Worm (Caenorhabditis elegans) whole organism, young adult: ENCODE measurements around the gene T27E7.9.
A peak's percentile ranks its signal among the peaks of the same experiment; 100 is the strongest.

Experiments used
- B0019.2 ChIP-seq: fragments of 200-800 bp; sonication (Bioruptor generic); conservative IDR thresholded peaks from 2 replicates; pipeline ENCODE4 v1.3.6; 2022; ENCODE audit warnings: missing genetic modification reagents, missing genetic modification characterization, missing compliant biosample characterization
- B0035.1 ChIP-seq: sonication (generic microtip); optimal IDR thresholded peaks from 2 replicates; lab custom pipeline; 2016; ENCODE audit warnings: missing genetic modification characterization, mild to moderate bottlenecking, missing compliant biosample characterization, missing genotype, missing genetic modification reagents
- B0336.3 ChIP-seq: fragments of 200-800 bp; sonication (Bioruptor generic); IDR thresholded peaks from 2 replicates; pipeline ENCODE4 v1.3.6; 2022; ENCODE audit warnings: missing genetic modification characterization, missing compliant biosample characterization
- D2030.7 ChIP-seq: fragments of 200-800 bp; sonication (Bioruptor generic); IDR thresholded peaks from 2 replicates; pipeline ENCODE4 v1.3.6; 2022; ENCODE audit warnings: missing genetic modification reagents, missing genetic modification characterization, missing compliant biosample characterization
- F39B2.1 ChIP-seq: fragments of 200-800 bp; sonication (Bioruptor generic); IDR thresholded peaks from 2 replicates; pipeline ENCODE4 v1.3.6; 2022; ENCODE audit warnings: missing genetic modification reagents, missing genetic modification characterization, missing compliant biosample characterization
- F52B5.7 ChIP-seq: sonication (generic microtip); optimal IDR thresholded peaks from 2 replicates; lab custom pipeline; 2016; ENCODE audit warnings: mild to moderate bottlenecking, missing genetic modification characterization, missing compliant biosample characterization
- F55B11.4 ChIP-seq: sonication (generic microtip); optimal IDR thresholded peaks from 2 replicates; lab custom pipeline; 2016; ENCODE audit warnings: missing compliant biosample characterization, missing genetic modification characterization, borderline replicate concordance; ENCODE audit not compliant: insufficient read depth
- F57A8.1 ChIP-seq: fragments of 200-800 bp; sonication (Bioruptor generic); optimal IDR thresholded peaks from 2 replicates; lab custom pipeline; 2018; ENCODE audit warnings: mild to moderate bottlenecking, missing genetic modification characterization, moderate library complexity, missing compliant biosample characterization
- K11D2.4 ChIP-seq: fragments of 200-800 bp; sonication (Bioruptor generic); IDR thresholded peaks from 2 replicates; pipeline ENCODE4 v1.3.6; 2022; ENCODE audit warnings: missing genetic modification reagents, missing genetic modification characterization, missing compliant biosample characterization
- K12H6.12 ChIP-seq: fragments of 200-800 bp; sonication (Bioruptor generic); optimal IDR thresholded peaks from 2 replicates; lab custom pipeline; 2018; ENCODE audit warnings: mild to moderate bottlenecking, missing genetic modification characterization, missing compliant biosample characterization
- T07F8.4 ChIP-seq: sonication (generic microtip); optimal IDR thresholded peaks from 2 replicates; lab custom pipeline; 2016; ENCODE audit warnings: mild to moderate bottlenecking, missing genetic modification characterization, moderate library complexity, missing compliant biosample characterization
- Y67H2A.10 ChIP-seq: fragments of 200-800 bp; sonication (Bioruptor generic); conservative IDR thresholded peaks from 2 replicates; pipeline ENCODE4 v1.3.6; 2022; ENCODE audit warnings: missing genetic modification reagents, missing genetic modification characterization, missing compliant biosample characterization
- Y79H2A.3 ChIP-seq: fragments of 200-800 bp; sonication (Bioruptor generic); conservative IDR thresholded peaks from 2 replicates; pipeline ENCODE4 v1.3.6; 2022; ENCODE audit warnings: missing genetic modification reagents, missing genetic modification characterization, missing compliant biosample characterization
- ama-1 ChIP-seq, 3 experiments: fragments of 150-350 bp in 1 of 3; sonication (generic microtip) in 2 of 3; optimal IDR thresholded peaks; 2 replicates each; lab custom pipeline; 2014 to 2018; ENCODE audit warnings: missing biosample characterization in 2 of 3, missing genetic modification characterization in 2 of 3, missing genetic modification reagents in 2 of 3
- bed-1 ChIP-seq: fragments of 200-800 bp; sonication (Bioruptor generic); IDR thresholded peaks from 2 replicates; pipeline ENCODE4 v1.3.6; 2022; ENCODE audit warnings: missing genetic modification reagents, missing genetic modification characterization, missing compliant biosample characterization
- cebp-2 ChIP-seq: fragments of 200-800 bp; sonication (Bioruptor generic); IDR thresholded peaks from 2 replicates; pipeline ENCODE4 v1.3.6; 2022; ENCODE audit warnings: missing genetic modification characterization, missing compliant biosample characterization
- ceh-100 ChIP-seq: fragments of 200-800 bp; sonication (Bioruptor generic); IDR thresholded peaks from 2 replicates; pipeline ENCODE4 v1.3.6; 2022; ENCODE audit warnings: missing genetic modification reagents, missing genetic modification characterization, missing compliant biosample characterization
- ceh-40 ChIP-seq: fragments of 200-800 bp; sonication (Bioruptor generic); IDR thresholded peaks from 2 replicates; pipeline ENCODE4 v1.3.6; 2022; ENCODE audit warnings: missing genetic modification characterization, missing compliant biosample characterization
- ceh-58 ChIP-seq: fragments of 200-800 bp; sonication (Bioruptor generic); IDR thresholded peaks from 2 replicates; pipeline ENCODE4 v1.3.6; 2022; ENCODE audit warnings: missing genetic modification characterization, missing compliant biosample characterization
- ceh-91 ChIP-seq: fragments of 200-800 bp; sonication (Bioruptor generic); IDR thresholded peaks from 2 replicates; pipeline ENCODE4 v1.3.6; 2022; ENCODE audit warnings: missing genetic modification reagents, missing genetic modification characterization, missing compliant biosample characterization
- chd-7 ChIP-seq: sonication (generic microtip); optimal IDR thresholded peaks from 2 replicates; lab custom pipeline; 2016; ENCODE audit warnings: mild to moderate bottlenecking, missing genetic modification characterization, moderate library complexity, missing compliant biosample characterization
- dox-1 ChIP-seq: fragments of 200-800 bp; sonication (Bioruptor generic); IDR thresholded peaks from 2 replicates; pipeline ENCODE4 v1.3.6; 2022; ENCODE audit warnings: missing genetic modification reagents, missing genetic modification characterization, missing compliant biosample characterization
- dpl-1 ChIP-seq: fragments of 150-350 bp; optimal IDR thresholded peaks from 2 replicates; lab custom pipeline; 2014; ENCODE audit warnings: missing biosample characterization, missing genetic modification reagents, missing genetic modification characterization
- ekl-4 ChIP-seq: fragments of 200-800 bp; sonication (Bioruptor generic); IDR thresholded peaks from 2 replicates; pipeline ENCODE4 v1.3.6; 2022; ENCODE audit warnings: missing genetic modification reagents, missing genetic modification characterization, missing compliant biosample characterization
- ets-4 ChIP-seq: fragments of 200-800 bp; sonication (Bioruptor generic); optimal IDR thresholded peaks from 2 replicates; lab custom pipeline; 2018; ENCODE audit warnings: mild to moderate bottlenecking, missing genetic modification characterization, missing compliant biosample characterization
- fkh-3 ChIP-seq: sonication (generic microtip); optimal IDR thresholded peaks from 2 replicates; lab custom pipeline; 2016; ENCODE audit warnings: mild to moderate bottlenecking, missing genetic modification characterization, missing compliant biosample characterization
- hlh-26 ChIP-seq: fragments of 200-800 bp; sonication (Bioruptor generic); conservative IDR thresholded peaks from 2 replicates; pipeline ENCODE4 v1.3.6; 2022; ENCODE audit warnings: missing genetic modification reagents, missing genetic modification characterization, missing compliant biosample characterization
- hmg-1.2 ChIP-seq: fragments of 200-800 bp; sonication (Bioruptor generic); IDR thresholded peaks from 2 replicates; pipeline ENCODE4 v1.3.6; 2022; ENCODE audit warnings: missing genetic modification reagents, missing genetic modification characterization, missing compliant biosample characterization
- hrde-1 ChIP-seq: sonication (generic microtip); optimal IDR thresholded peaks from 2 replicates; lab custom pipeline; 2016; ENCODE audit warnings: missing genetic modification characterization, mild to moderate bottlenecking, missing compliant biosample characterization, moderate library complexity, missing genotype, missing genetic modification reagents, borderline replicate concordance
- let-526 ChIP-seq: fragments of 200-800 bp; sonication (Bioruptor generic); IDR thresholded peaks from 2 replicates; pipeline ENCODE4 v1.3.6; 2022; ENCODE audit warnings: missing genetic modification reagents, missing genetic modification characterization, missing compliant biosample characterization
- lin-26 ChIP-seq: fragments of 200-800 bp; sonication (Bioruptor generic); IDR thresholded peaks from 2 replicates; pipeline ENCODE4 v1.3.6; 2022; ENCODE audit warnings: missing genetic modification reagents, missing genetic modification characterization, missing compliant biosample characterization
- lsy-27 ChIP-seq: sonication (generic microtip); optimal IDR thresholded peaks from 2 replicates; lab custom pipeline; 2017; ENCODE audit warnings: missing genetic modification characterization, mild to moderate bottlenecking, missing compliant biosample characterization, antibody characterized with exemption, missing genotype, borderline replicate concordance; ENCODE audit not compliant: insufficient read depth
- madf-10 ChIP-seq: sonication (generic microtip); optimal IDR thresholded peaks from 2 replicates; lab custom pipeline; 2016; ENCODE audit warnings: mild to moderate bottlenecking, missing genetic modification characterization, missing compliant biosample characterization
- madf-3 ChIP-seq: fragments of 200-800 bp; sonication (Bioruptor generic); IDR thresholded peaks from 2 replicates; pipeline ENCODE4 v1.3.6; 2022; ENCODE audit warnings: missing genetic modification reagents, missing genetic modification characterization, missing compliant biosample characterization
- mcd-1 ChIP-seq: fragments of 200-800 bp; sonication (Bioruptor generic); IDR thresholded peaks from 2 replicates; pipeline ENCODE4 v1.3.6; 2022; ENCODE audit warnings: missing genetic modification reagents, missing genetic modification characterization, missing compliant biosample characterization
- nfyb-1 ChIP-seq: fragments of 200-800 bp; sonication (Bioruptor generic); IDR thresholded peaks from 2 replicates; pipeline ENCODE4 v1.3.6; 2022; ENCODE audit warnings: missing genetic modification reagents, missing genetic modification characterization, missing compliant biosample characterization
- nhr-120 ChIP-seq: fragments of 200-800 bp; sonication (Bioruptor generic); IDR thresholded peaks from 2 replicates; pipeline ENCODE4 v1.3.6; 2022; ENCODE audit warnings: missing genetic modification characterization, missing compliant biosample characterization
- nhr-27 ChIP-seq: fragments of 200-800 bp; sonication (Bioruptor generic); optimal IDR thresholded peaks from 2 replicates; lab custom pipeline; 2018; ENCODE audit warnings: mild to moderate bottlenecking, missing genetic modification characterization, moderate library complexity, missing compliant biosample characterization
- nhr-80 ChIP-seq: sonication (generic microtip); optimal IDR thresholded peaks from 2 replicates; lab custom pipeline; 2016; ENCODE audit warnings: missing genetic modification characterization, missing compliant biosample characterization
- nhr-90 ChIP-seq: sonication (generic microtip); optimal IDR thresholded peaks from 2 replicates; lab custom pipeline; 2016; ENCODE audit warnings: missing genotype, mild to moderate bottlenecking, missing genetic modification characterization, missing compliant biosample characterization
- rcor-1 ChIP-seq: fragments of 200-800 bp; sonication (Bioruptor generic); IDR thresholded peaks from 2 replicates; pipeline ENCODE4 v1.3.6; 2022; ENCODE audit warnings: missing genetic modification reagents, missing genetic modification characterization, missing compliant biosample characterization
- sea-2 ChIP-seq: fragments of 200-800 bp; sonication (Bioruptor generic); IDR thresholded peaks from 2 replicates; pipeline ENCODE4 v1.3.6; 2022; ENCODE audit warnings: missing genetic modification characterization, missing compliant biosample characterization
- snpc-1.3 ChIP-seq: sonication (generic microtip); optimal IDR thresholded peaks from 2 replicates; lab custom pipeline; 2017; ENCODE audit warnings: missing genetic modification characterization, mild to moderate bottlenecking, missing compliant biosample characterization, antibody characterized with exemption, moderate library complexity, missing genotype, missing genetic modification reagents; ENCODE audit not compliant: insufficient read depth
- snpc-3.4 ChIP-seq: sonication (generic microtip); optimal IDR thresholded peaks from 2 replicates; lab custom pipeline; 2017; ENCODE audit warnings: missing genetic modification characterization, mild to moderate bottlenecking, missing compliant biosample characterization, antibody characterized with exemption, moderate library complexity, missing genotype, missing genetic modification reagents
- tlf-1 ChIP-seq: fragments of 200-800 bp; sonication (Bioruptor generic); optimal IDR thresholded peaks from 2 replicates; lab custom pipeline; 2018; ENCODE audit warnings: mild to moderate bottlenecking, missing genetic modification characterization, missing compliant biosample characterization
- zfh-2 ChIP-seq: fragments of 200-800 bp; sonication (Bioruptor generic); conservative IDR thresholded peaks from 2 replicates; pipeline ENCODE4 v1.3.6; 2022; ENCODE audit warnings: missing genetic modification reagents, missing genetic modification characterization, missing compliant biosample characterization
- ztf-18 ChIP-seq: sonication (generic microtip); optimal IDR thresholded peaks from 2 replicates; lab custom pipeline; 2016; ENCODE audit warnings: missing genotype, mild to moderate bottlenecking, missing genetic modification characterization, missing compliant biosample characterization
- ztf-3 ChIP-seq: fragments of 200-800 bp; sonication (Bioruptor generic); optimal IDR thresholded peaks from 2 replicates; lab custom pipeline; 2018; ENCODE audit warnings: mild to moderate bottlenecking, missing genetic modification characterization, missing compliant biosample characterization

Gene T27E7.9

ce11 chrIV:14549308-14549707, at the start of gene T27E7.9:
Gene T27E7.9, minus strand, starts transcription at chrIV:14549408.
- TF ChIP-seq nhr-80 (no peak), bed-1 (GFP tag; lab: Robert Waterston, UW) (no peak), nfyb-1 (GFP tag; lab: Robert Waterston, UW) (no peak), K11D2.4 (GFP tag; lab: Robert Waterston, UW) (no peak), fkh-3 (no peak), ztf-18 (no peak), hlh-26 (no peak), B0019.2 (GFP tag; lab: Robert Waterston, UW) (no peak), hmg-1.2 (no peak), ama-1 (optimal IDR thresholded peaks at IDR 0.05; lab: Kevin White, UChicago) (no peak), ama-1 (GFP tag; optimal IDR thresholded peaks at IDR 0.05; lab: Kevin White, UChicago) (no peak), snpc-1.3 (no peak), ztf-3 (GFP tag; lab: Kevin White, UChicago) (no peak), snpc-3.4 (tag; lab: Kevin White, UChicago) (no peak), ekl-4 (no peak), dpl-1 (GFP tag; lab: Kevin White, UChicago) (no peak), ceh-40 (no peak), mcd-1 (GFP tag; lab: Robert Waterston, UW) (no peak)

ce11 chrIV:14594249-14594648, 45.0 kb upstream of the T27E7.9 start:
- TF ChIP-seq B0336.3 (GFP tag; lab: Robert Waterston, UW) (no peak; the same call in 1 of the 2 replicates), ceh-91 (GFP tag; lab: Robert Waterston, UW) (no peak), tlf-1 (GFP tag; lab: Kevin White, UChicago) (peak; percentile 75), ceh-58 (GFP tag; lab: Robert Waterston, UW) (no peak), F52B5.7 (tag; lab: Kevin White, UChicago) (no peak), lsy-27 (no peak), madf-3 (GFP tag; lab: Robert Waterston, UW) (no peak), ets-4 (GFP tag; lab: Kevin White, UChicago) (peak; percentile 58), F55B11.4 (no peak), Y79H2A.3 (GFP tag; lab: Robert Waterston, UW) (no peak), T07F8.4 (tag; lab: Kevin White, UChicago) (no peak), nhr-90 (peak; percentile 82), K12H6.12 (tag; lab: Kevin White, UChicago) (no peak), dox-1 (GFP tag; lab: Robert Waterston, UW) (no peak), cebp-2 (GFP tag; lab: Robert Waterston, UW) (no peak), F57A8.1 (GFP tag; lab: Kevin White, UChicago) (no peak), nhr-27 (no peak), lin-26 (GFP tag; lab: Robert Waterston, UW) (no peak), sea-2 (no peak), hrde-1 (tag; lab: Kevin White, UChicago) (no peak), Y67H2A.10 (GFP tag; lab: Robert Waterston, UW) (no peak), madf-10 (peak; percentile 75), F39B2.1 (no peak), chd-7 (tag; lab: Kevin White, UChicago) (no peak), nhr-120 (GFP tag; lab: Robert Waterston, UW) (no peak), let-526 (no peak), D2030.7 (GFP tag; lab: Robert Waterston, UW) (no peak), B0035.1 (tag; lab: Kevin White, UChicago) (no peak), snpc-1.3 (no peak), nfyb-1 (GFP tag; lab: Robert Waterston, UW) (no peak; the same call in 1 of the 2 replicates), ceh-40 (no peak), zfh-2 (GFP tag; lab: Robert Waterston, UW) (no peak), ekl-4 (no peak), rcor-1 (no peak), ceh-100 (no peak)
